Worm (Caenorhabditis elegans) whole organism, L4/young adult: Measurements from ENCODE around the gene C05D11.13.

Source experiments
- W03F9.2 ChIP-seq: fragments of 150-350 bp; optimal IDR thresholded peaks from 2 replicates; lab custom pipeline; 2014; ENCODE audit warnings: missing biosample characterization, missing genetic modification characterization
- dao-5 ChIP-seq: sonication (generic microtip); optimal IDR thresholded peaks from 2 replicates; lab custom pipeline; 2016; ENCODE audit warnings: missing genotype, missing genetic modification characterization, moderate library complexity, missing compliant biosample characterization
- him-1 ChIP-seq: sonication (generic microtip); optimal IDR thresholded peaks from 2 replicates; lab custom pipeline; 2016; ENCODE audit warnings: missing genotype, missing genetic modification reagents, missing genetic modification characterization, missing compliant biosample characterization

- no peak for TF ChIP-seq W03F9.2
- no peak for TF ChIP-seq him-1
- no peak for TF ChIP-seq dao-5 (tag; lab: Kevin White, UChicago)
Observed at ce11 chrIII:6447521-6447920, 3.1 kb upstream of the C05D11.13 start.
